Fruit fly (Drosophila melanogaster): ENCODE data around the gene Alms1b.

dm6 chrX:4677427-4677826 lies 46.7 kb upstream of the Alms1b start:
- TF ChIP-seq toe (GFP tag; optimal IDR thresholded peaks at IDR 0.05) (no peak), cic (GFP tag; optimal IDR thresholded peaks at IDR 0.05) (no peak), bab1 (GFP tag; optimal IDR thresholded peaks at IDR 0.05) (no peak), tj (GFP tag; optimal IDR thresholded peaks at IDR 0.05) (no peak), CG5204 (GFP tag; optimal IDR thresholded peaks at IDR 0.05) (no peak)

Data from whole organism, adult.